Worm (Caenorhabditis elegans): ENCODE results near the gene R05H11.1.

The R05H11.1 gene

ce11 chrIII:6795326-6795725, at the start of gene R05H11.1:
R05H11.1 (plus strand) TSS chrIII:6795626.
- no peak for TF ChIP-seq klf-2 (GFP tag; conservative IDR thresholded peaks at IDR 0.05)
- TF ChIP-seq ztf-23 (GFP tag; IDR thresholded peaks at IDR 0.05), result no peak
- no peak for TF ChIP-seq T22C8.4 (GFP tag; IDR thresholded peaks at IDR 0.05)
- no peak for TF ChIP-seq tab-1 (GFP tag; IDR thresholded peaks at IDR 0.05)
- no peak for TF ChIP-seq flt-1 (GFP tag; IDR thresholded peaks at IDR 0.05)
- TF ChIP-seq ref-1 (GFP tag; conservative IDR thresholded peaks at IDR 0.05), result no peak
- no peak for TF ChIP-seq cog-1 (tag; optimal IDR thresholded peaks at IDR 0.05)
- no peak for TF ChIP-seq ztf-29 (GFP tag; IDR thresholded peaks at IDR 0.05)

ce11 chrIII:6746008-6746407, 49.4 kb upstream of the R05H11.1 start, which contains the start of gene dig-1:
dig-1 (plus strand) TSS chrIII:6746308.
- TF ChIP-seq ztf-23 (GFP tag; IDR thresholded peaks at IDR 0.05), result no peak
- no peak for TF ChIP-seq flt-1 (GFP tag; IDR thresholded peaks at IDR 0.05)
- TF ChIP-seq med-1 (GFP tag; optimal IDR thresholded peaks at IDR 0.05; ENCODE audit: insufficient read depth), result no peak
- TF ChIP-seq cog-1 (tag; optimal IDR thresholded peaks at IDR 0.05), result no peak
- no peak for TF ChIP-seq tab-1 (GFP tag; IDR thresholded peaks at IDR 0.05)
- no peak for TF ChIP-seq ref-1 (GFP tag; conservative IDR thresholded peaks at IDR 0.05)
- no peak for TF ChIP-seq T22C8.4 (GFP tag; IDR thresholded peaks at IDR 0.05)
- no peak for TF ChIP-seq klf-2 (GFP tag; conservative IDR thresholded peaks at IDR 0.05)
- TF ChIP-seq ztf-29 (GFP tag; IDR thresholded peaks at IDR 0.05), result no peak

- TF ChIP-seq med-1 (GFP tag; optimal IDR thresholded peaks at IDR 0.05; ENCODE audit: insufficient read depth) (no peak), ztf-29 (GFP tag; IDR thresholded peaks at IDR 0.05) (no peak), T22C8.4 (GFP tag; IDR thresholded peaks at IDR 0.05) (no peak), ref-1 (GFP tag; conservative IDR thresholded peaks at IDR 0.05) (no peak)
Measured at ce11 chrIII:6746668-6747067, 48.8 kb upstream of the R05H11.1 start.

ce11 chrIII:6752612-6753011, 42.8 kb upstream of the R05H11.1 start:
- no peak for TF ChIP-seq T22C8.4 (GFP tag; IDR thresholded peaks at IDR 0.05)
- TF ChIP-seq ztf-23 (GFP tag; IDR thresholded peaks at IDR 0.05), result no peak
- no peak for TF ChIP-seq flt-1 (GFP tag; IDR thresholded peaks at IDR 0.05)
- no peak for TF ChIP-seq klf-2 (GFP tag; conservative IDR thresholded peaks at IDR 0.05)
- TF ChIP-seq med-1 (GFP tag; optimal IDR thresholded peaks at IDR 0.05; ENCODE audit: insufficient read depth), result no peak
- no peak for TF ChIP-seq ztf-29 (GFP tag; IDR thresholded peaks at IDR 0.05)
- TF ChIP-seq tab-1 (GFP tag; IDR thresholded peaks at IDR 0.05), result no peak
- TF ChIP-seq ref-1 (GFP tag; conservative IDR thresholded peaks at IDR 0.05), result no peak
- TF ChIP-seq cog-1 (tag; optimal IDR thresholded peaks at IDR 0.05), result no peak

ce11 chrIII:6756769-6757168, 38.7 kb upstream of the R05H11.1 start:
- TF ChIP-seq med-1 (GFP tag; optimal IDR thresholded peaks at IDR 0.05; ENCODE audit: insufficient read depth), result no peak
- TF ChIP-seq klf-2 (GFP tag; conservative IDR thresholded peaks at IDR 0.05), result no peak
- TF ChIP-seq cog-1 (tag; optimal IDR thresholded peaks at IDR 0.05), result no peak
- no peak for TF ChIP-seq ztf-29 (GFP tag; IDR thresholded peaks at IDR 0.05)
- TF ChIP-seq ref-1 (GFP tag; conservative IDR thresholded peaks at IDR 0.05), result no peak
- no peak for TF ChIP-seq ztf-23 (GFP tag; IDR thresholded peaks at IDR 0.05)
- TF ChIP-seq tab-1 (GFP tag; IDR thresholded peaks at IDR 0.05), result no peak
- TF ChIP-seq T22C8.4 (GFP tag; IDR thresholded peaks at IDR 0.05), result no peak
- no peak for TF ChIP-seq flt-1 (GFP tag; IDR thresholded peaks at IDR 0.05)

ce11 chrIII:6797965-6798364, 2.5 kb downstream of the R05H11.1 start, which contains the start of gene R05H11.2:
R05H11.2 (plus strand) TSS chrIII:6798297.
- no peak for TF ChIP-seq ref-1 (GFP tag; conservative IDR thresholded peaks at IDR 0.05)
- TF ChIP-seq med-1 (GFP tag; optimal IDR thresholded peaks at IDR 0.05; ENCODE audit: insufficient read depth), result no peak
- TF ChIP-seq tab-1 (GFP tag; IDR thresholded peaks at IDR 0.05), result no peak
- TF ChIP-seq klf-2 (GFP tag; conservative IDR thresholded peaks at IDR 0.05), result no peak

- TF ChIP-seq ztf-23 (GFP tag; IDR thresholded peaks at IDR 0.05), result no peak
- no peak for TF ChIP-seq klf-2 (GFP tag; conservative IDR thresholded peaks at IDR 0.05)
- no peak for TF ChIP-seq T22C8.4 (GFP tag; IDR thresholded peaks at IDR 0.05)
- no peak for TF ChIP-seq ztf-29 (GFP tag; IDR thresholded peaks at IDR 0.05)
- no peak for TF ChIP-seq cog-1 (tag; optimal IDR thresholded peaks at IDR 0.05)
- TF ChIP-seq tab-1 (GFP tag; IDR thresholded peaks at IDR 0.05), result no peak
- no peak for TF ChIP-seq med-1 (GFP tag; optimal IDR thresholded peaks at IDR 0.05; ENCODE audit: insufficient read depth)
- no peak for TF ChIP-seq flt-1 (GFP tag; IDR thresholded peaks at IDR 0.05)
- TF ChIP-seq ref-1 (GFP tag; conservative IDR thresholded peaks at IDR 0.05), result no peak
Measured at ce11 chrIII:6798906-6799305, 3.5 kb downstream of the R05H11.1 start.

ce11 chrIII:6799664-6800063, 4.2 kb downstream of the R05H11.1 start:
- TF ChIP-seq klf-2 (GFP tag; conservative IDR thresholded peaks at IDR 0.05), result no peak
- TF ChIP-seq cog-1 (tag; optimal IDR thresholded peaks at IDR 0.05), result no peak
- TF ChIP-seq ref-1 (GFP tag; conservative IDR thresholded peaks at IDR 0.05), result no peak
- no peak for TF ChIP-seq tab-1 (GFP tag; IDR thresholded peaks at IDR 0.05)
- no peak for TF ChIP-seq T22C8.4 (GFP tag; IDR thresholded peaks at IDR 0.05)
- no peak for TF ChIP-seq flt-1 (GFP tag; IDR thresholded peaks at IDR 0.05)
- no peak for TF ChIP-seq ztf-29 (GFP tag; IDR thresholded peaks at IDR 0.05)
- no peak for TF ChIP-seq ztf-23 (GFP tag; IDR thresholded peaks at IDR 0.05)
- TF ChIP-seq med-1 (GFP tag; optimal IDR thresholded peaks at IDR 0.05; ENCODE audit: insufficient read depth), result no peak

ce11 chrIII:6802488-6802887, 7.1 kb downstream of the R05H11.1 start, which contains the start of gene lim-8:
lim-8 (plus strand) TSS chrIII:6802788.
- TF ChIP-seq med-1 (GFP tag; optimal IDR thresholded peaks at IDR 0.05; ENCODE audit: insufficient read depth), result no peak
- no peak for TF ChIP-seq ztf-29 (GFP tag; IDR thresholded peaks at IDR 0.05)
- no peak for TF ChIP-seq T22C8.4 (GFP tag; IDR thresholded peaks at IDR 0.05)
- no peak for TF ChIP-seq tab-1 (GFP tag; IDR thresholded peaks at IDR 0.05)
- no peak for TF ChIP-seq flt-1 (GFP tag; IDR thresholded peaks at IDR 0.05)
- no peak for TF ChIP-seq klf-2 (GFP tag; conservative IDR thresholded peaks at IDR 0.05)
- TF ChIP-seq ztf-23 (GFP tag; IDR thresholded peaks at IDR 0.05), result no peak
- TF ChIP-seq ref-1 (GFP tag; conservative IDR thresholded peaks at IDR 0.05), result no peak
- TF ChIP-seq cog-1 (tag; optimal IDR thresholded peaks at IDR 0.05), result no peak

- TF ChIP-seq cog-1 (tag; optimal IDR thresholded peaks at IDR 0.05) (no peak), tab-1 (GFP tag; IDR thresholded peaks at IDR 0.05) (no peak), ztf-29 (GFP tag; IDR thresholded peaks at IDR 0.05) (no peak)
Measured at ce11 chrIII:6803107-6803506, 7.7 kb downstream of the R05H11.1 start.
